Fruit fly (Drosophila melanogaster): Measurements from ENCODE around the gene Chsy.

Chsy gene

dm6 chrX:15623809-15624208 lies 30.5 kb upstream of the Chsy start:
- TF ChIP-seq CG13894 (tag; optimal IDR thresholded peaks at IDR 0.05) (peak; percentile 13), NFAT (GFP tag; IDR thresholded peaks at IDR 0.05) (no peak), CG10366 (GFP tag; IDR thresholded peaks at IDR 0.05) (no peak), nau (GFP tag; optimal IDR thresholded peaks at IDR 0.05) (no peak), kah (GFP tag; optimal IDR thresholded peaks at IDR 0.05) (no peak), sd (tag; optimal IDR thresholded peaks at IDR 0.05) (peak; percentile 10), CG11504 (tag; optimal IDR thresholded peaks at IDR 0.05) (no peak), bsh (GFP tag; optimal IDR thresholded peaks at IDR 0.05) (no peak), Lhr (GFP tag; optimal IDR thresholded peaks at IDR 0.05) (no peak), pan (optimal IDR thresholded peaks at IDR 0.05) (no peak), pan (GFP tag; optimal IDR thresholded peaks at IDR 0.05 in 1 of 2, IDR thresholded peaks at IDR 0.05 in 1 of 2) (no peak), Fer3 (tag; optimal IDR thresholded peaks at IDR 0.05) (no peak), zen2 (GFP tag; IDR thresholded peaks at IDR 0.05; ENCODE audit: partially characterized antibody) (no peak), zfh2 (GFP tag; optimal IDR thresholded peaks at IDR 0.05) (no peak), chinmo (GFP tag; IDR thresholded peaks at IDR 0.05; ENCODE audit: partially characterized antibody) (0 out of 4 replicates have a peak, but pooled peaks have one; percentile 28), Atf6 (GFP tag; IDR thresholded peaks at IDR 0.05) (no peak), CG18764 (GFP tag; optimal IDR thresholded peaks at IDR 0.05) (no peak), CG12155 (GFP tag; optimal IDR thresholded peaks at IDR 0.05) (no peak), CG9215 (GFP tag; IDR thresholded peaks at IDR 0.05) (no peak), stc (GFP tag; IDR thresholded peaks at IDR 0.05) (no peak), CG2199 (GFP tag; IDR thresholded peaks at IDR 0.05) (no peak), usp (GFP tag; optimal IDR thresholded peaks at IDR 0.05) (no peak), CG15696 (tag; optimal IDR thresholded peaks at IDR 0.05) (no peak), sna (GFP tag; IDR thresholded peaks at IDR 0.05; ENCODE audit: partially characterized antibody) (no peak), zf30C (GFP tag; optimal IDR thresholded peaks at IDR 0.05) (no peak), onecut (GFP tag; IDR thresholded peaks at IDR 0.05) (no peak), Vsx1 (GFP tag; optimal IDR thresholded peaks at IDR 0.05) (no peak), sr (GFP tag; IDR thresholded peaks at IDR 0.05) (peak; percentile 91)

- peak; percentile 40 for TF ChIP-seq D19B (GFP tag; optimal IDR thresholded peaks at IDR 0.05)
- peak; percentile 21 for TF ChIP-seq CG17568 (GFP tag; optimal IDR thresholded peaks at IDR 0.05)
- no peak for TF ChIP-seq inv (GFP tag; IDR thresholded peaks at IDR 0.05; ENCODE audit: partially characterized antibody)
- TF ChIP-seq CG13894 (tag; optimal IDR thresholded peaks at IDR 0.05): no peak
- TF ChIP-seq CG7556 (GFP tag; optimal IDR thresholded peaks at IDR 0.05): peak; percentile 71
- peak; percentile 51; the same call in 1 of the 3 replicates for TF ChIP-seq sr (GFP tag; IDR thresholded peaks at IDR 0.05)
- TF ChIP-seq CG18476 (GFP tag; optimal IDR thresholded peaks at IDR 0.05): peak; percentile 49
- TF ChIP-seq CG8765 (GFP tag; IDR thresholded peaks at IDR 0.05): no peak
- TF ChIP-seq sim (GFP tag; IDR thresholded peaks at IDR 0.05): peak; percentile 25; the same call in 1 of the 2 replicates
- TF ChIP-seq Fer2 (tag; optimal IDR thresholded peaks at IDR 0.05): peak; percentile 29
- TF ChIP-seq mld (GFP tag; IDR thresholded peaks at IDR 0.05; ENCODE audit: partially characterized antibody): no peak
- TF ChIP-seq Antp (GFP tag; optimal IDR thresholded peaks at IDR 0.05): peak; percentile 92
- peak; percentile 51 for TF ChIP-seq CG17829 (tag; optimal IDR thresholded peaks at IDR 0.05)
- peak; percentile 79 for TF ChIP-seq onecut (GFP tag; IDR thresholded peaks at IDR 0.05)
- peak; percentile 70 for TF ChIP-seq CG10979 (tag; optimal IDR thresholded peaks at IDR 0.05)
- peak; percentile 79 for TF ChIP-seq CG11093 (GFP tag; IDR thresholded peaks at IDR 0.05)
- TF ChIP-seq Ets97D (GFP tag; optimal IDR thresholded peaks at IDR 0.05): peak; percentile 25
- no peak for TF ChIP-seq Dref (GFP tag; IDR thresholded peaks at IDR 0.05)
- TF ChIP-seq chn (GFP tag; optimal IDR thresholded peaks at IDR 0.05): peak; percentile 18
- peak; percentile 71 for TF ChIP-seq CG17385 (GFP tag; optimal IDR thresholded peaks at IDR 0.05)
- peak; percentile 36 for TF ChIP-seq CG3995 (GFP tag; optimal IDR thresholded peaks at IDR 0.05)
- TF ChIP-seq crp (GFP tag; optimal IDR thresholded peaks at IDR 0.05): no peak
- no peak for TF ChIP-seq pzg (GFP tag; optimal IDR thresholded peaks at IDR 0.05)
- TF ChIP-seq danr (GFP tag; IDR thresholded peaks at IDR 0.05): peak; percentile 77
- TF ChIP-seq CG16779 (GFP tag; IDR thresholded peaks at IDR 0.05): peak; percentile 78
- peak; percentile 38 for TF ChIP-seq Vsx1 (GFP tag; optimal IDR thresholded peaks at IDR 0.05)
- TF ChIP-seq Lim3 (GFP tag; IDR thresholded peaks at IDR 0.05): 0 out of 2 replicates have a peak, but pooled peaks have one; percentile 45
Observed at dm6 chrX:15622970-15623402, 29.7 kb upstream of the Chsy start.

All from whole organism, embryonic.